Worm (Caenorhabditis elegans) whole organism, L4 larva: ENCODE measurements around the gene polq-1.

Source experiments
- D1046.2 ChIP-seq: fragments of 200-800 bp; sonication (Bioruptor generic); IDR thresholded peaks from 2 replicates; pipeline ENCODE4 v1.3.6; 2022; ENCODE audit warnings: missing genetic modification characterization, missing compliant biosample characterization
- F10B5.3 ChIP-seq: sonication (generic microtip); optimal IDR thresholded peaks from 2 replicates; lab custom pipeline; 2016; ENCODE audit warnings: mild to moderate bottlenecking, missing genetic modification characterization, missing compliant biosample characterization
- F49E8.2 ChIP-seq: sonication (generic microtip); optimal IDR thresholded peaks from 2 replicates; lab custom pipeline; 2016; ENCODE audit warnings: missing compliant biosample characterization, mild to moderate bottlenecking, missing genetic modification characterization, borderline replicate concordance
- T26A8.4 ChIP-seq: fragments of 200-800 bp; sonication (Bioruptor generic); IDR thresholded peaks from 2 replicates; pipeline ENCODE4 v1.3.6; 2022; ENCODE audit warnings: missing genetic modification characterization, missing compliant biosample characterization
- Y5F2A.4 ChIP-seq: fragments of 200-800 bp; sonication (Bioruptor generic); optimal IDR thresholded peaks from 2 replicates; lab custom pipeline; 2018; ENCODE audit warnings: mild to moderate bottlenecking, missing genetic modification characterization, missing compliant biosample characterization
- Y75B8A.6 ChIP-seq: fragments of 200-800 bp; sonication (Bioruptor generic); IDR thresholded peaks from 2 replicates; pipeline ENCODE4 v1.3.6; 2022; ENCODE audit warnings: missing genetic modification reagents, missing genetic modification characterization, missing compliant biosample characterization
- ZK337.2 ChIP-seq: fragments of 200-800 bp; sonication (Bioruptor generic); IDR thresholded peaks from 2 replicates; pipeline ENCODE4 v1.3.6; 2022; ENCODE audit warnings: missing genetic modification reagents, missing genetic modification characterization, missing compliant biosample characterization
- ama-1 ChIP-seq: fragments of 150-350 bp; optimal IDR thresholded peaks from 2 replicates; lab custom pipeline; 2014; ENCODE audit warnings: inconsistent platforms, mixed read lengths
- ceh-32 ChIP-seq: sonication (generic microtip); optimal IDR thresholded peaks from 2 replicates; lab custom pipeline; 2016; ENCODE audit warnings: mild to moderate bottlenecking, missing genetic modification characterization, missing compliant biosample characterization; ENCODE audit not compliant: poor library complexity
- ceh-44 ChIP-seq: fragments of 200-800 bp; sonication (Bioruptor generic); IDR thresholded peaks from 2 replicates; pipeline ENCODE4 v1.3.6; 2022; ENCODE audit warnings: missing genetic modification reagents, missing genetic modification characterization, missing compliant biosample characterization
- cey-2 ChIP-seq: sonication (generic microtip); optimal IDR thresholded peaks from 3 replicates; lab custom pipeline; 2017; ENCODE audit warnings: missing genetic modification characterization, mild to moderate bottlenecking, missing compliant biosample characterization, antibody characterized with exemption, borderline replicate concordance; ENCODE audit not compliant: insufficient read depth
- daf-12 ChIP-seq: fragments of 150-350 bp; optimal IDR thresholded peaks from 2 replicates; lab custom pipeline; 2014; ENCODE audit warnings: missing biosample characterization, missing genetic modification reagents, missing genetic modification characterization
- daf-16 ChIP-seq, 3 experiments: sonication (generic microtip); optimal IDR thresholded peaks; 2 replicates each; lab custom pipeline; 2016 to 2017; ENCODE audit warnings: missing genetic modification characterization in 3 of 3, missing genetic modification reagents in 3 of 3, mild to moderate bottlenecking in 2 of 3, missing compliant biosample characterization in 2 of 3, missing biosample characterization in 1 of 3, moderate library complexity in 1 of 3
- dmd-6 ChIP-seq: fragments of 200-800 bp; sonication (Bioruptor generic); IDR thresholded peaks from 2 replicates; pipeline ENCODE4 v1.3.6; 2022; ENCODE audit warnings: missing genetic modification reagents, missing genetic modification characterization, missing compliant biosample characterization
- dpl-1 ChIP-seq: fragments of 150-350 bp; optimal IDR thresholded peaks from 2 replicates; lab custom pipeline; 2014; ENCODE audit warnings: missing biosample characterization, missing genetic modification reagents, missing genetic modification characterization
- duxl-1 ChIP-seq: sonication (generic microtip); optimal IDR thresholded peaks from 2 replicates; lab custom pipeline; 2016; ENCODE audit warnings: mild to moderate bottlenecking, missing genetic modification characterization, moderate library complexity, missing compliant biosample characterization; ENCODE audit not compliant: poor library complexity
- fos-1 ChIP-seq: fragments of 150-350 bp; optimal IDR thresholded peaks from 2 replicates; lab custom pipeline; 2014; ENCODE audit warnings: missing biosample characterization, missing genetic modification characterization
- hif-1 ChIP-seq, 2 experiments: sonication (generic microtip); optimal IDR thresholded peaks; 2 replicates each; lab custom pipeline; 2016 to 2017; ENCODE audit warnings: missing compliant biosample characterization in 2 of 2, missing genetic modification characterization in 2 of 2, missing genetic modification reagents in 2 of 2, missing genotype in 2 of 2, mild to moderate bottlenecking in 1 of 2
- hlh-11 ChIP-seq: fragments of 200-800 bp; sonication (Bioruptor generic); optimal IDR thresholded peaks from 2 replicates; lab custom pipeline; 2018; ENCODE audit warnings: mild to moderate bottlenecking, missing genetic modification characterization, missing compliant biosample characterization
- hlh-30 ChIP-seq: sonication (generic microtip); optimal IDR thresholded peaks from 2 replicates; lab custom pipeline; 2017; ENCODE audit warnings: antibody characterized with exemption, mild to moderate bottlenecking, missing genetic modification characterization, missing compliant biosample characterization; ENCODE audit not compliant: insufficient read depth
- hmg-1.1 ChIP-seq: fragments of 200-800 bp; sonication (Bioruptor generic); IDR thresholded peaks from 2 replicates; pipeline ENCODE4 v1.3.6; 2022; ENCODE audit warnings: missing genetic modification reagents, missing genetic modification characterization, missing compliant biosample characterization
- lim-7 ChIP-seq: fragments of 200-800 bp; sonication (Bioruptor generic); IDR thresholded peaks from 2 replicates; pipeline ENCODE4 v1.3.6; 2022; ENCODE audit warnings: missing genetic modification characterization, missing compliant biosample characterization
- lin-13 ChIP-seq: fragments of 150-350 bp; optimal IDR thresholded peaks from 2 replicates; lab custom pipeline; 2014; ENCODE audit warnings: missing biosample characterization, missing genetic modification reagents, missing genetic modification characterization
- lin-29 ChIP-seq: fragments of 200-800 bp; sonication (Bioruptor generic); IDR thresholded peaks from 2 replicates; pipeline ENCODE4 v1.3.6; 2022; ENCODE audit warnings: missing genetic modification reagents, missing genetic modification characterization, missing compliant biosample characterization
- madf-9 ChIP-seq: fragments of 200-800 bp; sonication (Bioruptor generic); conservative IDR thresholded peaks from 2 replicates; pipeline ENCODE4 v1.3.6; 2022; ENCODE audit warnings: missing genetic modification reagents, missing genetic modification characterization, missing compliant biosample characterization
- mdl-1 ChIP-seq, 2 experiments: fragments of 150-350 bp in 1 of 2; sonication (generic microtip) in 1 of 2; optimal IDR thresholded peaks; 2 replicates each; lab custom pipeline; 2014 to 2017; ENCODE audit warnings: missing biosample characterization in 2 of 2, missing genetic modification characterization in 2 of 2
- mxl-2 ChIP-seq: fragments of 200-800 bp; sonication (Bioruptor generic); conservative IDR thresholded peaks from 2 replicates; pipeline ENCODE4 v1.3.6; 2022; ENCODE audit warnings: missing genetic modification reagents, missing genetic modification characterization, missing compliant biosample characterization
- nhr-111 ChIP-seq: fragments of 200-800 bp; sonication (Bioruptor generic); optimal IDR thresholded peaks from 2 replicates; lab custom pipeline; 2018; ENCODE audit warnings: mild to moderate bottlenecking, missing genetic modification characterization, missing compliant biosample characterization
- nhr-237 ChIP-seq: sonication (generic microtip); optimal IDR thresholded peaks from 2 replicates; lab custom pipeline; 2017; ENCODE audit warnings: missing biosample characterization, missing genetic modification characterization
- nhr-41 ChIP-seq: fragments of 200-800 bp; sonication (Bioruptor generic); IDR thresholded peaks from 2 replicates; pipeline ENCODE4 v1.3.6; 2022; ENCODE audit warnings: missing genetic modification reagents, missing genetic modification characterization, missing compliant biosample characterization
- nhr-48 ChIP-seq: sonication (generic microtip); optimal IDR thresholded peaks from 2 replicates; lab custom pipeline; 2016; ENCODE audit warnings: mild to moderate bottlenecking, missing genetic modification characterization, missing compliant biosample characterization
- nhr-76 ChIP-seq: fragments of 150-350 bp; optimal IDR thresholded peaks from 2 replicates; lab custom pipeline; 2014; ENCODE audit warnings: missing biosample characterization, missing genetic modification characterization
- nhr-77 ChIP-seq: fragments of 150-350 bp; optimal IDR thresholded peaks from 2 replicates; lab custom pipeline; 2014; ENCODE audit warnings: missing biosample characterization, missing genetic modification characterization
- pha-4 ChIP-seq, 2 experiments: fragments of 150-350 bp in 1 of 2; fragments of 200-800 bp in 1 of 2; sonication (Bioruptor generic) in 1 of 2; IDR thresholded peaks in 1 of 2; optimal IDR thresholded peaks in 1 of 2; 2 replicates each; pipeline versions ENCODE4 v1.3.6 to Lab custom; 2014 to 2022; ENCODE audit warnings: missing genetic modification characterization in 2 of 2, missing genetic modification reagents in 2 of 2, missing biosample characterization in 1 of 2, missing compliant biosample characterization in 1 of 2
- php-3 ChIP-seq: fragments of 200-800 bp; sonication (Bioruptor generic); IDR thresholded peaks from 2 replicates; pipeline ENCODE4 v1.3.6; 2022; ENCODE audit warnings: missing genetic modification reagents, missing genetic modification characterization, missing compliant biosample characterization
- skn-1 ChIP-seq: fragments of 150-350 bp; optimal IDR thresholded peaks from 2 replicates; lab custom pipeline; 2014; ENCODE audit warnings: missing biosample characterization, missing genetic modification characterization
- snpc-1.2 ChIP-seq: fragments of 200-800 bp; sonication (Bioruptor generic); IDR thresholded peaks from 2 replicates; pipeline ENCODE4 v1.3.6; 2022; ENCODE audit warnings: missing genetic modification reagents, missing genetic modification characterization, missing compliant biosample characterization
- spr-1 ChIP-seq: sonication (generic microtip); optimal IDR thresholded peaks from 2 replicates; lab custom pipeline; 2016; ENCODE audit warnings: mild to moderate bottlenecking, missing genetic modification characterization, missing compliant biosample characterization
- unc-130 ChIP-seq: sonication (generic microtip); optimal IDR thresholded peaks from 2 replicates; lab custom pipeline; 2016; ENCODE audit warnings: missing genetic modification reagents, missing genetic modification characterization, missing compliant biosample characterization
- unc-39 ChIP-seq: sonication (generic microtip); optimal IDR thresholded peaks from 2 replicates; lab custom pipeline; 2017; ENCODE audit warnings: missing biosample characterization, missing genetic modification characterization
- unc-62 ChIP-seq, 3 experiments: fragments of 150-350 bp in 1 of 3; sonication (generic microtip); optimal IDR thresholded peaks in 2 of 3; peaks in 1 of 3; 1 replicate in 1 of 3; 2 replicates in 2 of 3; lab custom pipeline; 2014 to 2017; ENCODE audit warnings: missing biosample characterization in 3 of 3, missing genetic modification characterization in 3 of 3, missing genetic modification reagents in 3 of 3, missing genotype in 1 of 3
- vab-7 ChIP-seq: fragments of 200-800 bp; sonication (Bioruptor generic); IDR thresholded peaks from 2 replicates; pipeline ENCODE4 v1.3.6; 2022; ENCODE audit warnings: missing genetic modification reagents, missing genetic modification characterization, missing compliant biosample characterization
- zfp-2 ChIP-seq: sonication (generic microtip); optimal IDR thresholded peaks from 2 replicates; lab custom pipeline; 2016; ENCODE audit warnings: mild to moderate bottlenecking, missing genetic modification characterization, missing compliant biosample characterization
- zfp-3 ChIP-seq: fragments of 200-800 bp; sonication (Bioruptor generic); conservative IDR thresholded peaks from 2 replicates; pipeline ENCODE4 v1.3.6; 2022; ENCODE audit warnings: missing genetic modification reagents, missing genetic modification characterization, missing compliant biosample characterization
- zip-2 ChIP-seq: fragments of 150-350 bp; optimal IDR thresholded peaks from 2 replicates; lab custom pipeline; 2014; ENCODE audit warnings: missing biosample characterization, missing genetic modification characterization

The polq-1 gene

DNA sequence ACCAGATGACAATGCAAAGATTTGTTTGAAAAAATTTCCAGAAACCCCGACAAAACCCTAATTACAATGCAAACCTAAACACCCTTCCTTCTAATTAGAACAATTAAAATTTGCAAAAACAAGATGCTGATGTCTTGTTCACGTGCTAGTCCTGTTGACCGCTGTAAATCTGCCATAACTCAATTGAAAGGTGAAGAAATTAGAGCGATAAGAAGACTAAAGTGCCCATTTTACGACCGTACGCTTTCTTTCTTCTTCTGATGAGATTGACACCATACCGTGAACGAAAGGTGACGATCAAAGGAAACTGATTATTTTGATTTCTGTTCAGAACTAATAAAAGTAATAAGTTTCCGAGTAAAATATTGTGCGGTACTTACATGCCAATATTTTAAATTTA, 10.5 kb upstream of the polq-1 start (continued):
- TF ChIP-seq skn-1 (tag; lab: Kevin White, UChicago): no peak
- no peak for TF ChIP-seq fos-1 (tag; lab: Kevin White, UChicago)
- no peak for TF ChIP-seq madf-9 (GFP tag; lab: Robert Waterston, UW)
- TF ChIP-seq hmg-1.1 (GFP tag; lab: Robert Waterston, UW): no peak
- no peak for TF ChIP-seq F49E8.2 (tag; lab: Kevin White, UChicago)
- no peak for TF ChIP-seq ceh-32 (tag; lab: Kevin White, UChicago)
- no peak for TF ChIP-seq hif-1 (tag; optimal IDR thresholded peaks at IDR 0.05; lab: Kevin White, UChicago)
- TF ChIP-seq mdl-1 (tag; optimal IDR thresholded peaks at IDR 0.05; lab: Kevin White, UChicago): no peak
- no peak for TF ChIP-seq nhr-237
- TF ChIP-seq ama-1: no peak
- TF ChIP-seq D1046.2 (GFP tag; lab: Robert Waterston, UW): no peak
- no peak for TF ChIP-seq nhr-76 (tag; lab: Kevin White, UChicago)
- no peak for TF ChIP-seq F10B5.3 (tag; lab: Kevin White, UChicago)
- TF ChIP-seq zfp-3 (GFP tag; lab: Robert Waterston, UW): no peak
- TF ChIP-seq lim-7 (GFP tag; lab: Robert Waterston, UW): no peak
- no peak for TF ChIP-seq lin-29
- TF ChIP-seq dmd-6 (GFP tag; lab: Robert Waterston, UW): peak; percentile 92
- TF ChIP-seq nhr-41 (GFP tag; lab: Robert Waterston, UW): no peak
- TF ChIP-seq cey-2 (tag; lab: Kevin White, UChicago): no peak
- TF ChIP-seq hlh-11: peak; percentile 61
- no peak for TF ChIP-seq unc-130 (GFP tag; lab: Kevin White, UChicago)
- TF ChIP-seq zfp-2 (tag; lab: Kevin White, UChicago): no peak
- TF ChIP-seq Y5F2A.4 (GFP tag; lab: Kevin White, UChicago): no peak
- TF ChIP-seq dpl-1 (GFP tag; lab: Kevin White, UChicago): no peak
- no peak for TF ChIP-seq lin-13
- TF ChIP-seq unc-39 (tag; lab: Kevin White, UChicago): no peak
- TF ChIP-seq ceh-44 (GFP tag; lab: Robert Waterston, UW): no peak
- TF ChIP-seq Y75B8A.6 (GFP tag; lab: Robert Waterston, UW): no peak
- no peak for TF ChIP-seq ZK337.2 (GFP tag; lab: Robert Waterston, UW)
- TF ChIP-seq duxl-1 (tag; lab: Kevin White, UChicago): no peak
- no peak for TF ChIP-seq daf-16 (GFP tag; optimal IDR thresholded peaks at IDR 0.05; lab: Kevin White, UChicago)
- TF ChIP-seq daf-16 (tag; optimal IDR thresholded peaks at IDR 0.05; lab: Kevin White, UChicago): peak; percentile 28
- no peak for TF ChIP-seq nhr-111 (GFP tag; lab: Kevin White, UChicago)
- TF ChIP-seq hlh-30 (tag; lab: Kevin White, UChicago): peak; percentile 9
- TF ChIP-seq snpc-1.2: no peak
- no peak for TF ChIP-seq daf-12
- no peak for TF ChIP-seq pha-4 (GFP tag; IDR thresholded peaks at IDR 0.05; lab: Robert Waterston, UW)
- no peak for TF ChIP-seq pha-4 (tag; optimal IDR thresholded peaks at IDR 0.05; lab: Kevin White, UChicago)
- no peak for TF ChIP-seq nhr-77 (tag; lab: Kevin White, UChicago)
- no peak for TF ChIP-seq vab-7 (GFP tag; lab: Robert Waterston, UW)
- no peak for TF ChIP-seq mxl-2
- no peak for TF ChIP-seq zip-2
- TF ChIP-seq php-3 (GFP tag; lab: Robert Waterston, UW): peak; percentile 99
- TF ChIP-seq unc-62 (GFP tag; optimal IDR thresholded peaks at IDR 0.05 in 1 of 2; lab: Kevin White, UChicago): peak in 1 of 2 experiments; percentile 22
- TF ChIP-seq unc-62 (tag; optimal IDR thresholded peaks at IDR 0.05; lab: Kevin White, UChicago): no peak
- TF ChIP-seq nhr-48 (tag; lab: Kevin White, UChicago): no peak
- TF ChIP-seq spr-1 (tag; lab: Kevin White, UChicago): no peak
- TF ChIP-seq T26A8.4 (GFP tag; lab: Robert Waterston, UW): no peak
